Worm (Caenorhabditis elegans) whole organism, L4/young adult: ENCODE measurements around the gene F54D8.6.

Source experiments
- W03F9.2 ChIP-seq: fragments of 150-350 bp; optimal IDR thresholded peaks from 2 replicates; lab custom pipeline; 2014; ENCODE audit warnings: missing biosample characterization, missing genetic modification characterization
- him-1 ChIP-seq: sonication (generic microtip); optimal IDR thresholded peaks from 2 replicates; lab custom pipeline; 2016; ENCODE audit warnings: missing genotype, missing genetic modification reagents, missing genetic modification characterization, missing compliant biosample characterization

ce11 chrIII:5141935-5142334 lies 39.1 kb downstream of the F54D8.6 start:
- TF ChIP-seq him-1 (tag; lab: Kevin White, UChicago): no peak
- TF ChIP-seq W03F9.2: no peak
